Worm (Caenorhabditis elegans) whole organism, L4 larva: ENCODE data around the gene cept-1.
A peak's percentile ranks its signal among the peaks of the same experiment; 100 is the strongest.

Experiments used
- F10B5.3 ChIP-seq: sonication (generic microtip); optimal IDR thresholded peaks from 2 replicates; lab custom pipeline; 2016; ENCODE audit warnings: mild to moderate bottlenecking, missing genetic modification characterization, missing compliant biosample characterization
- F26F4.8 ChIP-seq: fragments of 200-800 bp; sonication (Bioruptor generic); conservative IDR thresholded peaks from 2 replicates; pipeline ENCODE4 v1.3.6; 2022; ENCODE audit warnings: missing genetic modification characterization, missing compliant biosample characterization
- Y75B8A.6 ChIP-seq: fragments of 200-800 bp; sonication (Bioruptor generic); IDR thresholded peaks from 2 replicates; pipeline ENCODE4 v1.3.6; 2022; ENCODE audit warnings: missing genetic modification reagents, missing genetic modification characterization, missing compliant biosample characterization
- ZK337.2 ChIP-seq: fragments of 200-800 bp; sonication (Bioruptor generic); IDR thresholded peaks from 2 replicates; pipeline ENCODE4 v1.3.6; 2022; ENCODE audit warnings: missing genetic modification reagents, missing genetic modification characterization, missing compliant biosample characterization
- ZK546.5 ChIP-seq, 2 experiments: sonication (generic microtip); optimal IDR thresholded peaks; 2 replicates each; lab custom pipeline; 2017; ENCODE audit warnings: missing biosample characterization in 2 of 2, missing genetic modification characterization in 2 of 2
- aha-1 ChIP-seq: fragments of 150-350 bp; peaks from one replicate; lab custom pipeline; 2014; ENCODE audit warnings: missing biosample characterization, missing genetic modification characterization
- attf-4 ChIP-seq: sonication (generic microtip); optimal IDR thresholded peaks from 3 replicates; lab custom pipeline; 2017; ENCODE audit warnings: missing biosample characterization, missing genetic modification characterization
- ceh-28 ChIP-seq: fragments of 150-350 bp; optimal IDR thresholded peaks from 2 replicates; lab custom pipeline; 2014; ENCODE audit warnings: missing biosample characterization, missing genetic modification reagents, missing genetic modification characterization
- ceh-32 ChIP-seq: sonication (generic microtip); optimal IDR thresholded peaks from 2 replicates; lab custom pipeline; 2016; ENCODE audit warnings: mild to moderate bottlenecking, missing genetic modification characterization, missing compliant biosample characterization; ENCODE audit not compliant: poor library complexity
- ceh-62 ChIP-seq: sonication (generic microtip); optimal IDR thresholded peaks from 2 replicates; lab custom pipeline; 2017; ENCODE audit warnings: missing biosample characterization, missing genetic modification characterization
- ces-1 ChIP-seq: fragments of 150-350 bp; sonication (generic microtip); optimal IDR thresholded peaks from 4 replicates; lab custom pipeline; 2014; ENCODE audit warnings: missing biosample characterization, missing genetic modification reagents, missing genetic modification characterization
- cey-2 ChIP-seq: sonication (generic microtip); optimal IDR thresholded peaks from 3 replicates; lab custom pipeline; 2017; ENCODE audit warnings: missing genetic modification characterization, mild to moderate bottlenecking, missing compliant biosample characterization, antibody characterized with exemption, borderline replicate concordance; ENCODE audit not compliant: insufficient read depth
- daf-12 ChIP-seq: fragments of 150-350 bp; optimal IDR thresholded peaks from 2 replicates; lab custom pipeline; 2014; ENCODE audit warnings: missing biosample characterization, missing genetic modification reagents, missing genetic modification characterization
- dmd-6 ChIP-seq: fragments of 200-800 bp; sonication (Bioruptor generic); IDR thresholded peaks from 2 replicates; pipeline ENCODE4 v1.3.6; 2022; ENCODE audit warnings: missing genetic modification reagents, missing genetic modification characterization, missing compliant biosample characterization
- dmd-8 ChIP-seq: fragments of 200-800 bp; sonication (Bioruptor generic); IDR thresholded peaks from 2 replicates; pipeline ENCODE4 v1.3.6; 2022; ENCODE audit warnings: missing genetic modification characterization, missing compliant biosample characterization
- egl-43 ChIP-seq: fragments of 200-800 bp; sonication (Bioruptor generic); IDR thresholded peaks from 2 replicates; pipeline ENCODE4 v1.3.6; 2022; ENCODE audit warnings: missing genetic modification reagents, missing genetic modification characterization, missing compliant biosample characterization
- gei-8 ChIP-seq: fragments of 200-800 bp; sonication (Bioruptor generic); optimal IDR thresholded peaks from 2 replicates; lab custom pipeline; 2018; ENCODE audit warnings: mild to moderate bottlenecking, missing genetic modification characterization, missing compliant biosample characterization
- hlh-11 ChIP-seq: fragments of 200-800 bp; sonication (Bioruptor generic); optimal IDR thresholded peaks from 2 replicates; lab custom pipeline; 2018; ENCODE audit warnings: mild to moderate bottlenecking, missing genetic modification characterization, missing compliant biosample characterization
- hlh-30 ChIP-seq: sonication (generic microtip); optimal IDR thresholded peaks from 2 replicates; lab custom pipeline; 2017; ENCODE audit warnings: antibody characterized with exemption, mild to moderate bottlenecking, missing genetic modification characterization, missing compliant biosample characterization; ENCODE audit not compliant: insufficient read depth
- lim-7 ChIP-seq: fragments of 200-800 bp; sonication (Bioruptor generic); IDR thresholded peaks from 2 replicates; pipeline ENCODE4 v1.3.6; 2022; ENCODE audit warnings: missing genetic modification characterization, missing compliant biosample characterization
- lin-13 ChIP-seq: fragments of 150-350 bp; optimal IDR thresholded peaks from 2 replicates; lab custom pipeline; 2014; ENCODE audit warnings: missing biosample characterization, missing genetic modification reagents, missing genetic modification characterization
- lin-15B ChIP-seq: fragments of 150-350 bp; sonication (generic microtip); optimal IDR thresholded peaks from 3 replicates; lab custom pipeline; 2014; ENCODE audit warnings: missing biosample characterization, missing genetic modification characterization
- lin-39 ChIP-seq: fragments of 150-350 bp; optimal IDR thresholded peaks from 2 replicates; lab custom pipeline; 2014; ENCODE audit warnings: missing biosample characterization, missing genetic modification reagents, missing genetic modification characterization
- lsy-2 ChIP-seq, 2 experiments: fragments of 150-350 bp in 1 of 2; sonication (generic microtip) in 1 of 2; optimal IDR thresholded peaks; 2 replicates each; lab custom pipeline; 2014 to 2017; ENCODE audit warnings: missing biosample characterization in 2 of 2, missing genetic modification characterization in 2 of 2
- madf-5 ChIP-seq, 2 experiments: fragments of 200-800 bp; sonication (Bioruptor generic); IDR thresholded peaks; 2 replicates each; pipeline ENCODE4 v1.3.6; 2022; ENCODE audit warnings: missing compliant biosample characterization in 2 of 2, missing genetic modification characterization in 2 of 2
- madf-9 ChIP-seq: fragments of 200-800 bp; sonication (Bioruptor generic); conservative IDR thresholded peaks from 2 replicates; pipeline ENCODE4 v1.3.6; 2022; ENCODE audit warnings: missing genetic modification reagents, missing genetic modification characterization, missing compliant biosample characterization
- mdl-1 ChIP-seq, 2 experiments: fragments of 150-350 bp in 1 of 2; sonication (generic microtip) in 1 of 2; optimal IDR thresholded peaks; 2 replicates each; lab custom pipeline; 2014 to 2017; ENCODE audit warnings: missing biosample characterization in 2 of 2, missing genetic modification characterization in 2 of 2
- mep-1 ChIP-seq: fragments of 150-350 bp; sonication (generic microtip); optimal IDR thresholded peaks from 3 replicates; lab custom pipeline; 2014; ENCODE audit warnings: missing biosample characterization, missing genetic modification characterization
- mes-2 ChIP-seq: sonication (generic microtip); optimal IDR thresholded peaks from 2 replicates; lab custom pipeline; 2016; ENCODE audit warnings: missing genotype, mild to moderate bottlenecking, missing genetic modification characterization, missing compliant biosample characterization; ENCODE audit not compliant: poor library complexity, severe bottlenecking
- mxl-2 ChIP-seq: fragments of 200-800 bp; sonication (Bioruptor generic); conservative IDR thresholded peaks from 2 replicates; pipeline ENCODE4 v1.3.6; 2022; ENCODE audit warnings: missing genetic modification reagents, missing genetic modification characterization, missing compliant biosample characterization
- mxl-3 ChIP-seq: fragments of 200-800 bp; sonication (Bioruptor generic); optimal IDR thresholded peaks from 2 replicates; lab custom pipeline; 2018; ENCODE audit warnings: mild to moderate bottlenecking, missing genetic modification characterization, missing compliant biosample characterization
- nhr-237 ChIP-seq: sonication (generic microtip); optimal IDR thresholded peaks from 2 replicates; lab custom pipeline; 2017; ENCODE audit warnings: missing biosample characterization, missing genetic modification characterization
- nhr-25 ChIP-seq: sonication (generic microtip); optimal IDR thresholded peaks from 2 replicates; lab custom pipeline; 2017; ENCODE audit warnings: missing genetic modification characterization, mild to moderate bottlenecking, missing compliant biosample characterization, antibody characterized with exemption, moderate library complexity, borderline replicate concordance; ENCODE audit not compliant: insufficient read depth
- nhr-28 ChIP-seq: fragments of 150-350 bp; optimal IDR thresholded peaks from 2 replicates; lab custom pipeline; 2014; ENCODE audit warnings: missing biosample characterization, missing genetic modification characterization
- nhr-76 ChIP-seq: fragments of 150-350 bp; optimal IDR thresholded peaks from 2 replicates; lab custom pipeline; 2014; ENCODE audit warnings: missing biosample characterization, missing genetic modification characterization
- nhr-77 ChIP-seq: fragments of 150-350 bp; optimal IDR thresholded peaks from 2 replicates; lab custom pipeline; 2014; ENCODE audit warnings: missing biosample characterization, missing genetic modification characterization
- php-3 ChIP-seq: fragments of 200-800 bp; sonication (Bioruptor generic); IDR thresholded peaks from 2 replicates; pipeline ENCODE4 v1.3.6; 2022; ENCODE audit warnings: missing genetic modification reagents, missing genetic modification characterization, missing compliant biosample characterization
- pqm-1 ChIP-seq: sonication (generic microtip); optimal IDR thresholded peaks from 2 replicates; lab custom pipeline; 2017; ENCODE audit warnings: missing biosample characterization, missing genetic modification characterization
- saeg-2 ChIP-seq: fragments of 200-800 bp; sonication (Bioruptor generic); IDR thresholded peaks from 2 replicates; pipeline ENCODE4 v1.3.6; 2022; ENCODE audit warnings: missing genetic modification reagents, missing genetic modification characterization, missing compliant biosample characterization
- sdz-12 ChIP-seq: fragments of 200-800 bp; sonication (Bioruptor generic); optimal IDR thresholded peaks from 2 replicates; lab custom pipeline; 2018; ENCODE audit warnings: mild to moderate bottlenecking, missing genetic modification characterization, missing compliant biosample characterization
- set-16 ChIP-seq: fragments of 200-800 bp; sonication (Bioruptor generic); IDR thresholded peaks from 2 replicates; pipeline ENCODE4 v1.3.6; 2022; ENCODE audit warnings: missing genetic modification reagents, missing genetic modification characterization, missing compliant biosample characterization
- snpc-4 ChIP-seq: fragments of 150-350 bp; optimal IDR thresholded peaks from 2 replicates; lab custom pipeline; 2014; ENCODE audit warnings: missing biosample characterization, missing genetic modification characterization
- spr-3 ChIP-seq: fragments of 200-800 bp; sonication (Bioruptor generic); optimal IDR thresholded peaks from 2 replicates; lab custom pipeline; 2018; ENCODE audit warnings: mild to moderate bottlenecking, missing genetic modification characterization, missing compliant biosample characterization
- unc-130 ChIP-seq: sonication (generic microtip); optimal IDR thresholded peaks from 2 replicates; lab custom pipeline; 2016; ENCODE audit warnings: missing genetic modification reagents, missing genetic modification characterization, missing compliant biosample characterization
- unc-62 ChIP-seq, 3 experiments: fragments of 150-350 bp in 1 of 3; sonication (generic microtip); optimal IDR thresholded peaks in 2 of 3; peaks in 1 of 3; 1 replicate in 1 of 3; 2 replicates in 2 of 3; lab custom pipeline; 2014 to 2017; ENCODE audit warnings: missing biosample characterization in 3 of 3, missing genetic modification characterization in 3 of 3, missing genetic modification reagents in 3 of 3, missing genotype in 1 of 3
- zag-1 ChIP-seq: fragments of 150-350 bp; optimal IDR thresholded peaks from 2 replicates; lab custom pipeline; 2014; ENCODE audit warnings: missing biosample characterization, missing genetic modification characterization
- zfp-2 ChIP-seq: sonication (generic microtip); optimal IDR thresholded peaks from 2 replicates; lab custom pipeline; 2016; ENCODE audit warnings: mild to moderate bottlenecking, missing genetic modification characterization, missing compliant biosample characterization
- zip-2 ChIP-seq: fragments of 150-350 bp; optimal IDR thresholded peaks from 2 replicates; lab custom pipeline; 2014; ENCODE audit warnings: missing biosample characterization, missing genetic modification characterization
- ztf-11 ChIP-seq: fragments of 150-350 bp; optimal IDR thresholded peaks from 2 replicates; lab custom pipeline; 2014; ENCODE audit warnings: missing biosample characterization, missing genetic modification characterization
- ztf-7 ChIP-seq: fragments of 150-350 bp; optimal IDR thresholded peaks from 2 replicates; lab custom pipeline; 2014; ENCODE audit warnings: missing biosample characterization, missing genetic modification characterization

Gene cept-1

ce11 chrX:12799831-12800230, 38.0 kb downstream of the cept-1 start:
- no peak for TF ChIP-seq ztf-7
- no peak for TF ChIP-seq lin-13 (GFP tag; lab: Kevin White, UChicago)
- no peak for TF ChIP-seq lin-39
- no peak for TF ChIP-seq php-3 (GFP tag; lab: Robert Waterston, UW)
- no peak for TF ChIP-seq saeg-2 (GFP tag; lab: Robert Waterston, UW)
- peak in 1 of 2 experiments; percentile 92 for TF ChIP-seq unc-62 (GFP tag; optimal IDR thresholded peaks at IDR 0.05 in 1 of 2; lab: Kevin White, UChicago)
- no peak for TF ChIP-seq unc-62 (tag; optimal IDR thresholded peaks at IDR 0.05; lab: Kevin White, UChicago)
- no peak for TF ChIP-seq dmd-8 (GFP tag; lab: Robert Waterston, UW)
- TF ChIP-seq aha-1: peak; percentile 66
- no peak for TF ChIP-seq zag-1
- TF ChIP-seq set-16: no peak
- no peak for TF ChIP-seq hlh-30 (tag; lab: Kevin White, UChicago)
- no peak for TF ChIP-seq madf-5 (GFP tag; IDR thresholded peaks at IDR 0.05; lab: Robert Waterston, UW)
- TF ChIP-seq attf-4: no peak
- TF ChIP-seq ztf-11 (tag; lab: Kevin White, UChicago): no peak

DNA sequence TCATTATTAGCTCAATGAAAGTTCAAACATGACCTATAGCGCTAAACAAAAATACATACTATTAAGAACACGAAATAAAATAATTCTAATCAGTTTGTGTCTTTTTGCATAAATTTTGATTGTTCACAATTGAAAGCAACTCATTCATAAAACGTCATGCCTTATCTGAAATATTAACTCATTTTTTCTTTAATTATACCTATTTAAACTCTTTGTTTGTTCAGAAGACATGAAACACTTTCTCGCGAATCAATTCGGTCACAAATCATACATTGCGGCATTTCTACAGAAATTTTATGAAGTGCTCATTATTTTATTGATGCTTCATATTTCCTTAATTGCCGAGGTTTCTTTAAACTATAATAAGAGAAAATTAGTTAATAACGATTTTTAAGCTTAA, 45.0 kb downstream of the cept-1 start:
- no peak for TF ChIP-seq snpc-4 (tag; lab: Kevin White, UChicago)
- TF ChIP-seq mdl-1 (tag; optimal IDR thresholded peaks at IDR 0.05; lab: Kevin White, UChicago): no peak
- TF ChIP-seq zfp-2 (tag; lab: Kevin White, UChicago): no peak
- TF ChIP-seq nhr-28 (tag; lab: Kevin White, UChicago): peak; percentile 73
- TF ChIP-seq mes-2 (tag; lab: Kevin White, UChicago): no peak
- no peak for TF ChIP-seq ZK546.5 (tag; optimal IDR thresholded peaks at IDR 0.05; lab: Kevin White, UChicago)
- no peak for TF ChIP-seq madf-5 (GFP tag; IDR thresholded peaks at IDR 0.05; lab: Robert Waterston, UW)
- no peak for TF ChIP-seq ceh-28 (tag; lab: Kevin White, UChicago)
- TF ChIP-seq dmd-6 (GFP tag; lab: Robert Waterston, UW): peak; percentile 50; the same call in 1 of the 2 replicates
- TF ChIP-seq nhr-76: no peak
- TF ChIP-seq mxl-2: no peak
- no peak for TF ChIP-seq cey-2
- TF ChIP-seq lim-7 (GFP tag; lab: Robert Waterston, UW): no peak
- TF ChIP-seq zag-1: no peak
- no peak for TF ChIP-seq lin-15B (tag; lab: Kevin White, UChicago)
- peak; percentile 83 for TF ChIP-seq pqm-1 (tag; lab: Kevin White, UChicago)
- TF ChIP-seq unc-130: no peak
- no peak for TF ChIP-seq ces-1 (GFP tag; lab: Kevin White, UChicago)
- no peak for TF ChIP-seq set-16
- peak; percentile 31 for TF ChIP-seq hlh-11 (tag; lab: Kevin White, UChicago)
- no peak for TF ChIP-seq mxl-3 (GFP tag; lab: Kevin White, UChicago)
- TF ChIP-seq zip-2: no peak
- TF ChIP-seq saeg-2 (GFP tag; lab: Robert Waterston, UW): no peak
- no peak for TF ChIP-seq F26F4.8
- no peak for TF ChIP-seq attf-4
- TF ChIP-seq egl-43 (GFP tag; lab: Robert Waterston, UW): no peak
- TF ChIP-seq madf-9 (GFP tag; lab: Robert Waterston, UW): no peak
- no peak for TF ChIP-seq nhr-237 (tag; lab: Kevin White, UChicago)
- no peak for TF ChIP-seq F10B5.3 (tag; lab: Kevin White, UChicago)
- TF ChIP-seq ceh-62: no peak
- TF ChIP-seq sdz-12 (GFP tag; lab: Kevin White, UChicago): no peak
- peak; percentile 75 for TF ChIP-seq nhr-77 (tag; lab: Kevin White, UChicago)
- TF ChIP-seq ZK337.2 (GFP tag; lab: Robert Waterston, UW): no peak
- no peak for TF ChIP-seq spr-3 (GFP tag; lab: Kevin White, UChicago)
- TF ChIP-seq lsy-2 (tag; optimal IDR thresholded peaks at IDR 0.05; lab: Kevin White, UChicago): no peak
- no peak for TF ChIP-seq gei-8 (GFP tag; lab: Kevin White, UChicago)
- no peak for TF ChIP-seq ceh-32 (tag; lab: Kevin White, UChicago)
- no peak for TF ChIP-seq Y75B8A.6 (GFP tag; lab: Robert Waterston, UW)
- TF ChIP-seq mep-1: no peak
- TF ChIP-seq daf-12: no peak
- TF ChIP-seq nhr-25: no peak
- peak; percentile 87 for TF ChIP-seq php-3 (GFP tag; lab: Robert Waterston, UW)
